Fruit fly (Drosophila melanogaster): ENCODE measurements around the gene CG9626.

DNA sequence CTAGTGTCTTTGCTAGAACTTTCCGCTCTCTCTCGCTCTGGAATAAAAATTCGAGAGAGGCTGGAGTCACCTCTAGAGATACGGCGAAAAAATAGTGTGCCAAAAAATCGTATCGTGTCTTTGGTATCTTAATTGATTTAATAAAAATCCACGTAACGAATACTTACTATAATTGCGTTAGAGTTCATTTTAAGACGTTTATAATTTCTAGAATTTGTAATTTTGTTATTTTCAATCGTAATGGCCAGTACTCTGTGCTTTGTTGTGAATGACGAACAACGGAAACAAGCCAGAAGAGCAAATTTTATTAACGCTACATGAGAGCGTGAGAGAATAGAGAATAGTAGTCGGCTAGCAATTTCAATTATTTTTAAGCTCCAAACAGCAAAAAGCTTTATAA is 39.1 kb downstream of the CG9626 start:
- no peak for TF ChIP-seq rn (GFP tag; IDR thresholded peaks at IDR 0.05)
- no peak for TF ChIP-seq CG8301 (tag; optimal IDR thresholded peaks at IDR 0.05)

All from whole organism, pupa.